Worm (Caenorhabditis elegans) whole organism, late embryonic: ENCODE data around the gene K07E8.6.

ENCODE experiments used
- F13H6.1 ChIP-seq: sonication (generic microtip); optimal IDR thresholded peaks from 2 replicates; lab custom pipeline; 2016; ENCODE audit warnings: missing genetic modification characterization, missing compliant biosample characterization
- ceh-6 ChIP-seq: fragments of 200-800 bp; sonication (Bioruptor generic); optimal IDR thresholded peaks from 2 replicates; lab custom pipeline; 2018; ENCODE audit warnings: mild to moderate bottlenecking, missing genetic modification characterization, missing compliant biosample characterization
- ceh-9 ChIP-seq: sonication (generic microtip); optimal IDR thresholded peaks from 2 replicates; lab custom pipeline; 2016; ENCODE audit warnings: mild to moderate bottlenecking, missing genetic modification characterization, inconsistent platforms, missing compliant biosample characterization
- elt-2 ChIP-seq: sonication (generic microtip); optimal IDR thresholded peaks from 2 replicates; lab custom pipeline; 2016; ENCODE audit warnings: missing genetic modification reagents, missing genetic modification characterization, missing compliant biosample characterization
- ets-4 ChIP-seq: sonication (generic microtip); optimal IDR thresholded peaks from 2 replicates; lab custom pipeline; 2016; ENCODE audit warnings: missing genetic modification characterization, missing compliant biosample characterization
- hlh-30 ChIP-seq: sonication (generic microtip); optimal IDR thresholded peaks from 2 replicates; lab custom pipeline; 2017; ENCODE audit warnings: antibody characterized with exemption, missing genetic modification characterization, missing compliant biosample characterization; ENCODE audit not compliant: insufficient read depth
- sox-2 ChIP-seq: fragments of 200-800 bp; sonication (Bioruptor generic); IDR thresholded peaks from 2 replicates; pipeline ENCODE4 v1.3.6; 2022; ENCODE audit warnings: missing genetic modification reagents, missing genetic modification characterization, missing compliant biosample characterization
- unc-55 ChIP-seq: sonication (generic microtip); optimal IDR thresholded peaks from 2 replicates; lab custom pipeline; 2017; ENCODE audit warnings: missing biosample characterization, missing genetic modification reagents, missing genetic modification characterization

DNA sequence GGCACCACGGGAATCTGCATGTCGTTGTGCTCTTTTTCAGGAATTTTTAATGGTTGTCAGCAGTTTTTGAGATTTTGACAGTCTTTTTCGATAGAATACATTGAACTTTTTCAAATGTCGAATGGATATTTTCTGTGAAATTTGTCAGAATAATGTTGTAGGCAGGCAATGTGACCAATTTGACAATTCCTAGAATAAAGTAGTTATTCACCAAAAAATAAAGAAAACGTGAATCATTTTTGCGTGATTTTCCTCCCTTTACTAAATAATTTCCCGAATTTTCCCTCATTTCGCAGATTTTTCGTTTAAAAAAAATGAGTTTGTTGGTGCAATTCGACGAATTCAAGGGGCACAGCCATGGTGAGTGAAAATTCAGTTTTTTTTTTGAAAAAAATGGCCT, 30.6 kb downstream of the K07E8.6 start, which contains the start of gene W04H10.1:
- no peak for TF ChIP-seq ets-4 (tag; lab: Kevin White, UChicago)
- TF ChIP-seq elt-2 = no peak
- TF ChIP-seq F13H6.1 = no peak
- TF ChIP-seq ceh-9 (tag; lab: Kevin White, UChicago) = no peak
- TF ChIP-seq hlh-30 = no peak
- TF ChIP-seq unc-55 (GFP tag; lab: Kevin White, UChicago) = no peak
- no peak for TF ChIP-seq ceh-6 (GFP tag; lab: Kevin White, UChicago)
- no peak for TF ChIP-seq sox-2
